Worm (Caenorhabditis elegans): ENCODE data around the gene vps-32.1.

DNA sequence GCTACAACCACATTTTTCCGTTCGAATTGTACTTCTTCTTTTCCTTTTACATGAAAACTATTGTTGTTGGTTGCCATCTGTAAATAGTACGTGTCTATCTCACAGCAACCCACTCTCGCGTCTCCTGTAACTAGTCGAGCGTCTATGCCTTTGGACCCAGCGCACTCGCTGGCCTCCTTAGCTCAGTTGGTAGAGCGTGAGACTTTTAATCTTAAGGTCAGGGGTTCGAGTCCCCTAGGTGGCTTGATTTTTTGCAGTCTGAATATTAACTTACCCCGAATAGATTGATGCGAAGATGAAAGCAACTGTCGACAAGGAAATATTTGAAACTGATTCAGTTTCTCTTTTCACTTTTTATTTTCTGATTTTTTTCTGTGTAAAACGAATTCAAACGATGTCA, 24.4 kb upstream of the vps-32.1 start, which contains the start of gene mpz-3:
- TF ChIP-seq ets-4 (tag; optimal IDR thresholded peaks at IDR 0.05) (no peak), unc-86 (tag; optimal IDR thresholded peaks at IDR 0.05) (no peak), hlh-13 (GFP tag; optimal IDR thresholded peaks at IDR 0.05) (no peak)

All from whole organism, late embryonic.